Worm (Caenorhabditis elegans): ENCODE data around the gene B0310.3.

- TF ChIP-seq nhr-2 (tag; optimal IDR thresholded peaks at IDR 0.05), result no peak
- TF ChIP-seq nhr-12 (tag; optimal IDR thresholded peaks at IDR 0.05), result no peak
- no peak for TF ChIP-seq nhr-76 (tag; optimal IDR thresholded peaks at IDR 0.05)
- no peak for TF ChIP-seq elt-3 (tag; optimal IDR thresholded peaks at IDR 0.05)
- TF ChIP-seq mep-1 (tag; optimal IDR thresholded peaks at IDR 0.05), result no peak
- no peak for TF ChIP-seq nhr-237 (tag; optimal IDR thresholded peaks at IDR 0.05)
These were observed 9.2 kb upstream of the B0310.3 start, which contains the start of gene ugt-46 for ce11 chrX:530011-530410.

Measured in whole organism, mixed stage, embryonic.